Fruit fly (Drosophila melanogaster): ENCODE results near the gene mol.
A peak's percentile ranks its signal among the peaks of the same experiment; 100 is the strongest.

mol gene

dm6 chr2L:14997370-14997769 lies at the start of gene mol:
Gene mol, minus strand, starts transcription at chr2L:14997559.
- TF ChIP-seq noc (tag; optimal IDR thresholded peaks at IDR 0.05): no peak

- no peak for TF ChIP-seq noc (tag; optimal IDR thresholded peaks at IDR 0.05)
Measured at dm6 chr2L:15043718-15044117, 46.4 kb upstream of the mol start.

dm6 chr2L:15039309-15039772 lies 42.0 kb upstream of the mol start:
- no peak for TF ChIP-seq noc (tag; optimal IDR thresholded peaks at IDR 0.05)

dm6 chr2L:15038339-15039308 lies 41.3 kb upstream of the mol start, which contains the start of gene CIAPIN1:
Gene CIAPIN1, minus strand, starts transcription at chr2L:15038861.
- TF ChIP-seq noc (tag; optimal IDR thresholded peaks at IDR 0.05): no peak

- no peak for TF ChIP-seq noc (tag; optimal IDR thresholded peaks at IDR 0.05)
Measured at dm6 chr2L:15035366-15035765, 38.0 kb upstream of the mol start, which contains the start of gene yellow-c. Gene yellow-c, plus strand, starts transcription at chr2L:15035394.

- TF ChIP-seq noc (tag; optimal IDR thresholded peaks at IDR 0.05): no peak
Measured at dm6 chr2L:15031650-15032049, 34.3 kb upstream of the mol start, which contains the start of gene CG31832. Gene CG31832, minus strand, starts transcription at chr2L:15031750.

dm6 chr2L:15026582-15026981 lies 29.2 kb upstream of the mol start, which contains the start of gene CG33310:
Gene CG33310, plus strand, starts transcription at chr2L:15026882.
- TF ChIP-seq noc (tag; optimal IDR thresholded peaks at IDR 0.05): no peak

dm6 chr2L:15016031-15016430 lies 18.7 kb upstream of the mol start, which contains the start of gene GABA-B-R1:
Gene GABA-B-R1, plus strand, starts transcription at chr2L:15016331.
- no peak for TF ChIP-seq noc (tag; optimal IDR thresholded peaks at IDR 0.05)

- no peak for TF ChIP-seq noc (tag; optimal IDR thresholded peaks at IDR 0.05)
Measured at dm6 chr2L:15013523-15013922, 16.2 kb upstream of the mol start.

- TF ChIP-seq noc (tag; optimal IDR thresholded peaks at IDR 0.05): no peak
Measured at dm6 chr2L:15011779-15012178, 14.4 kb upstream of the mol start.

dm6 chr2L:15009703-15010102 lies 12.3 kb upstream of the mol start, which contains the start of the genes THG and Rnmt:
Gene THG, minus strand, starts transcription at chr2L:15009724.
Gene Rnmt, plus strand, starts transcription at chr2L:15009939.
- TF ChIP-seq noc (tag; optimal IDR thresholded peaks at IDR 0.05): peak; percentile 76

- TF ChIP-seq noc (tag; optimal IDR thresholded peaks at IDR 0.05): no peak
Measured at dm6 chr2L:15008034-15008433, 10.7 kb upstream of the mol start.

dm6 chr2L:15007331-15007863 lies 10.0 kb upstream of the mol start, which contains the start of the genes Ankrd49 and NC2beta:
Gene Ankrd49, minus strand, starts transcription at chr2L:15007431.
Gene NC2beta, plus strand, starts transcription at chr2L:15007813.
- no peak for TF ChIP-seq noc (tag; optimal IDR thresholded peaks at IDR 0.05)

- TF ChIP-seq noc (tag; optimal IDR thresholded peaks at IDR 0.05): no peak
Measured at dm6 chr2L:15005505-15005904, 8.1 kb upstream of the mol start, which contains the start of gene DCTN5-p25. Gene DCTN5-p25, plus strand, starts transcription at chr2L:15005733.

dm6 chr2L:15001847-15002246 lies 4.5 kb upstream of the mol start:
- no peak for TF ChIP-seq noc (tag; optimal IDR thresholded peaks at IDR 0.05)

- TF ChIP-seq noc (tag; optimal IDR thresholded peaks at IDR 0.05): no peak
Measured at dm6 chr2L:15000360-15000759, 3.0 kb upstream of the mol start.
